Worm (Caenorhabditis elegans) whole organism, L1 larva: ENCODE data around the gene Y34B4A.7.
A peak's percentile ranks its signal among the peaks of the same experiment; 100 is the strongest.

Experiments
- C04F5.9 ChIP-seq: sonication (generic microtip); optimal IDR thresholded peaks from 2 replicates; lab custom pipeline; 2016; ENCODE audit warnings: missing genetic modification characterization, missing compliant biosample characterization
- C16A3.4 ChIP-seq: fragments of 150-350 bp; optimal IDR thresholded peaks from 2 replicates; lab custom pipeline; 2014; ENCODE audit warnings: missing biosample characterization, missing genetic modification characterization
- F16B12.6 ChIP-seq: fragments of 150-350 bp; optimal IDR thresholded peaks from 2 replicates; lab custom pipeline; 2014; ENCODE audit warnings: missing biosample characterization, missing genetic modification characterization
- aha-1 ChIP-seq: fragments of 150-350 bp; optimal IDR thresholded peaks from 2 replicates; lab custom pipeline; 2014; ENCODE audit warnings: missing biosample characterization, missing genetic modification characterization
- alr-1 ChIP-seq: fragments of 200-800 bp; sonication (Bioruptor generic); optimal IDR thresholded peaks from 2 replicates; lab custom pipeline; 2018; ENCODE audit warnings: borderline replicate concordance, mild to moderate bottlenecking, missing genetic modification characterization, missing compliant biosample characterization
- blmp-1 ChIP-seq: fragments of 150-350 bp; optimal IDR thresholded peaks from 2 replicates; lab custom pipeline; 2014; ENCODE audit warnings: missing biosample characterization, missing genetic modification characterization
- ceh-8 ChIP-seq: fragments of 200-800 bp; sonication (Bioruptor generic); optimal IDR thresholded peaks from 2 replicates; lab custom pipeline; 2018; ENCODE audit warnings: mild to moderate bottlenecking, missing genetic modification characterization, moderate library complexity, missing compliant biosample characterization
- ceh-82 ChIP-seq, 3 experiments: fragments of 150-350 bp in 1 of 3; sonication (generic microtip) in 2 of 3; optimal IDR thresholded peaks; 2 replicates each; lab custom pipeline; 2014 to 2017; ENCODE audit warnings: missing biosample characterization in 3 of 3, missing genetic modification characterization in 3 of 3
- ceh-90 ChIP-seq: sonication (generic microtip); optimal IDR thresholded peaks from 2 replicates; lab custom pipeline; 2016; ENCODE audit warnings: missing genetic modification characterization, missing compliant biosample characterization
- dpl-1 ChIP-seq, 3 experiments: fragments of 150-350 bp in 2 of 3; sonication (generic microtip) in 1 of 3; optimal IDR thresholded peaks; 2 replicates each; lab custom pipeline; 2014 to 2017; ENCODE audit warnings: missing biosample characterization in 3 of 3, missing genetic modification characterization in 3 of 3, missing genetic modification reagents in 3 of 3
- dsc-1 ChIP-seq: sonication (generic microtip); optimal IDR thresholded peaks from 2 replicates; lab custom pipeline; 2016; ENCODE audit warnings: mild to moderate bottlenecking, missing genetic modification characterization, missing compliant biosample characterization
- efl-3 ChIP-seq: fragments of 200-800 bp; sonication (Bioruptor generic); optimal IDR thresholded peaks from 2 replicates; lab custom pipeline; 2018; ENCODE audit warnings: mild to moderate bottlenecking, missing genetic modification characterization, missing compliant biosample characterization
- egl-13 ChIP-seq: sonication (generic microtip); optimal IDR thresholded peaks from 2 replicates; lab custom pipeline; 2016; ENCODE audit warnings: missing genotype, missing genetic modification reagents, missing genetic modification characterization, missing compliant biosample characterization
- egl-27 ChIP-seq, 2 experiments: fragments of 150-350 bp in 1 of 2; sonication (generic microtip); optimal IDR thresholded peaks; 3 replicates each; lab custom pipeline; 2017 to 2018; ENCODE audit warnings: missing biosample characterization in 2 of 2, missing genetic modification characterization in 2 of 2, missing genetic modification reagents in 2 of 2
- elt-2 ChIP-seq: sonication (generic microtip); optimal IDR thresholded peaks from 2 replicates; lab custom pipeline; 2016; ENCODE audit warnings: missing genetic modification characterization, mild to moderate bottlenecking, inconsistent platforms, missing compliant biosample characterization, missing genetic modification reagents
- elt-3 ChIP-seq, 6 experiments: fragments of 150-350 bp in 1 of 6; sonication (generic microtip); optimal IDR thresholded peaks; 2 replicates each; lab custom pipeline; 2017 to 2018; ENCODE audit warnings: missing biosample characterization in 6 of 6, missing genetic modification characterization in 6 of 6, inconsistent platforms in 1 of 6
- ets-5 ChIP-seq: fragments of 200-800 bp; sonication (Bioruptor generic); IDR thresholded peaks from 2 replicates; pipeline ENCODE4 v1.3.6; 2022; ENCODE audit warnings: missing genetic modification characterization, missing compliant biosample characterization
- fkh-8 ChIP-seq: sonication (generic microtip); optimal IDR thresholded peaks from 2 replicates; lab custom pipeline; 2016; ENCODE audit warnings: mild to moderate bottlenecking, missing genetic modification characterization, missing compliant biosample characterization
- grh-1 ChIP-seq: fragments of 200-800 bp; sonication (Bioruptor generic); IDR thresholded peaks from 2 replicates; pipeline ENCODE4 v1.3.6; 2022; ENCODE audit warnings: missing genetic modification reagents, missing genetic modification characterization, missing compliant biosample characterization
- hlh-4 ChIP-seq: sonication (generic microtip); optimal IDR thresholded peaks from 2 replicates; lab custom pipeline; 2016; ENCODE audit warnings: mild to moderate bottlenecking, missing genetic modification characterization, missing compliant biosample characterization
- irx-1 ChIP-seq: sonication (generic microtip); optimal IDR thresholded peaks from 2 replicates; lab custom pipeline; 2016; ENCODE audit warnings: missing genetic modification characterization, missing compliant biosample characterization
- jun-1 ChIP-seq: fragments of 150-350 bp; optimal IDR thresholded peaks from 2 replicates; lab custom pipeline; 2014; ENCODE audit warnings: missing biosample characterization, missing genetic modification reagents, missing genetic modification characterization
- lin-13 ChIP-seq: fragments of 150-350 bp; optimal IDR thresholded peaks from 2 replicates; lab custom pipeline; 2014; ENCODE audit warnings: missing biosample characterization, missing genetic modification reagents, missing genetic modification characterization
- lin-14 ChIP-seq: fragments of 200-800 bp; sonication (Bioruptor generic); optimal IDR thresholded peaks from 2 replicates; lab custom pipeline; 2018; ENCODE audit warnings: mild to moderate bottlenecking, missing genetic modification characterization, moderate library complexity, missing compliant biosample characterization
- lin-35 ChIP-seq, 2 experiments: fragments of 150-350 bp; optimal IDR thresholded peaks; 2 replicates each; lab custom pipeline; 2014; ENCODE audit warnings: missing biosample characterization in 2 of 2, missing genetic modification characterization in 2 of 2, missing genetic modification reagents in 2 of 2
- lin-39 ChIP-seq: fragments of 150-350 bp; optimal IDR thresholded peaks from 2 replicates; lab custom pipeline; 2014; ENCODE audit warnings: missing biosample characterization, missing genetic modification reagents, missing genetic modification characterization
- lsy-2 ChIP-seq, 2 experiments: fragments of 150-350 bp; optimal IDR thresholded peaks; 2 replicates each; lab custom pipeline; 2014; ENCODE audit warnings: missing biosample characterization in 2 of 2, missing genetic modification characterization in 2 of 2
- mab-9 ChIP-seq: fragments of 200-800 bp; sonication (Bioruptor generic); IDR thresholded peaks from 2 replicates; pipeline ENCODE4 v1.3.6; 2022; ENCODE audit warnings: missing genetic modification reagents, missing genetic modification characterization, missing compliant biosample characterization
- mef-2 ChIP-seq: fragments of 150-350 bp; optimal IDR thresholded peaks from 2 replicates; lab custom pipeline; 2014; ENCODE audit warnings: missing biosample characterization, missing genetic modification characterization
- mep-1 ChIP-seq: fragments of 150-350 bp; optimal IDR thresholded peaks from 2 replicates; lab custom pipeline; 2014; ENCODE audit warnings: missing biosample characterization, missing genetic modification characterization
- nhr-11 ChIP-seq: fragments of 150-350 bp; optimal IDR thresholded peaks from 2 replicates; lab custom pipeline; 2014; ENCODE audit warnings: missing biosample characterization, missing genetic modification characterization
- nhr-12 ChIP-seq: sonication (generic microtip); optimal IDR thresholded peaks from 2 replicates; lab custom pipeline; 2017; ENCODE audit warnings: missing biosample characterization, missing genetic modification characterization
- nhr-19 ChIP-seq: fragments of 200-800 bp; sonication (Bioruptor generic); conservative IDR thresholded peaks from 2 replicates; pipeline ENCODE4 v1.3.6; 2022; ENCODE audit warnings: missing genetic modification characterization, missing compliant biosample characterization
- nhr-20 ChIP-seq: sonication (generic microtip); optimal IDR thresholded peaks from 2 replicates; lab custom pipeline; 2016; ENCODE audit warnings: mild to moderate bottlenecking, missing genetic modification characterization, missing compliant biosample characterization
- nhr-237 ChIP-seq: fragments of 150-350 bp; optimal IDR thresholded peaks from 2 replicates; lab custom pipeline; 2014; ENCODE audit warnings: missing biosample characterization, missing genetic modification characterization
- nhr-47 ChIP-seq: sonication (generic microtip); optimal IDR thresholded peaks from 2 replicates; lab custom pipeline; 2016; ENCODE audit warnings: mild to moderate bottlenecking, missing genetic modification characterization, moderate library complexity, missing compliant biosample characterization
- nhr-77 ChIP-seq: fragments of 150-350 bp; optimal IDR thresholded peaks from 2 replicates; lab custom pipeline; 2014; ENCODE audit warnings: missing biosample characterization, missing genetic modification characterization
- nhr-85 ChIP-seq: sonication (generic microtip); peaks from one replicate; lab custom pipeline; 2016; ENCODE audit warnings: missing genetic modification characterization, inconsistent platforms, missing compliant biosample characterization
- nhr-90 ChIP-seq: sonication (generic microtip); optimal IDR thresholded peaks from 2 replicates; lab custom pipeline; 2016; ENCODE audit warnings: mild to moderate bottlenecking, missing genetic modification characterization, missing compliant biosample characterization; ENCODE audit not compliant: poor library complexity
- rnt-1 ChIP-seq: sonication (generic microtip); optimal IDR thresholded peaks from 2 replicates; lab custom pipeline; 2016; ENCODE audit warnings: mild to moderate bottlenecking, missing genetic modification characterization, moderate library complexity, missing compliant biosample characterization
- skn-1 ChIP-seq: fragments of 150-350 bp; optimal IDR thresholded peaks from 2 replicates; lab custom pipeline; 2014; ENCODE audit warnings: missing biosample characterization, missing genetic modification characterization
- snpc-4 ChIP-seq: fragments of 150-350 bp; optimal IDR thresholded peaks from 2 replicates; lab custom pipeline; 2014; ENCODE audit warnings: missing biosample characterization, missing genetic modification characterization
- snu-23 ChIP-seq: sonication (generic microtip); optimal IDR thresholded peaks from 2 replicates; lab custom pipeline; 2016; ENCODE audit warnings: missing genetic modification characterization, missing compliant biosample characterization
- sptf-1 ChIP-seq: fragments of 150-350 bp; optimal IDR thresholded peaks from 2 replicates; lab custom pipeline; 2014; ENCODE audit warnings: missing biosample characterization, missing genetic modification characterization
- sup-37 ChIP-seq: fragments of 200-800 bp; sonication (Bioruptor generic); optimal IDR thresholded peaks from 2 replicates; lab custom pipeline; 2018; ENCODE audit warnings: mild to moderate bottlenecking, missing genetic modification characterization, missing compliant biosample characterization
- swsn-7 ChIP-seq: sonication (generic microtip); optimal IDR thresholded peaks from 2 replicates; lab custom pipeline; 2016; ENCODE audit warnings: missing genetic modification characterization, missing compliant biosample characterization
- tbx-2 ChIP-seq: sonication (generic microtip); optimal IDR thresholded peaks from 2 replicates; lab custom pipeline; 2016; ENCODE audit warnings: missing genetic modification characterization, missing compliant biosample characterization
- unc-130 ChIP-seq: fragments of 150-350 bp; optimal IDR thresholded peaks from 2 replicates; lab custom pipeline; 2017; ENCODE audit warnings: missing biosample characterization, missing genetic modification characterization, inconsistent platforms
- unc-62 ChIP-seq: fragments of 150-350 bp; optimal IDR thresholded peaks from 2 replicates; lab custom pipeline; 2014; ENCODE audit warnings: missing biosample characterization, missing genetic modification reagents, missing genetic modification characterization
- unc-86 ChIP-seq: sonication (generic microtip); optimal IDR thresholded peaks from 2 replicates; lab custom pipeline; 2016; ENCODE audit warnings: missing genetic modification characterization, missing compliant biosample characterization
- vab-15 ChIP-seq: sonication (generic microtip); optimal IDR thresholded peaks from 2 replicates; lab custom pipeline; 2017; ENCODE audit warnings: missing genotype, mild to moderate bottlenecking, missing genetic modification characterization, missing compliant biosample characterization
- xbp-1 ChIP-seq: sonication (generic microtip); optimal IDR thresholded peaks from 2 replicates; lab custom pipeline; 2016; ENCODE audit warnings: missing genetic modification characterization, missing compliant biosample characterization
- ztf-4 ChIP-seq: fragments of 150-350 bp; optimal IDR thresholded peaks from 2 replicates; lab custom pipeline; 2014; ENCODE audit warnings: missing biosample characterization, missing genetic modification characterization

Gene Y34B4A.7

DNA sequence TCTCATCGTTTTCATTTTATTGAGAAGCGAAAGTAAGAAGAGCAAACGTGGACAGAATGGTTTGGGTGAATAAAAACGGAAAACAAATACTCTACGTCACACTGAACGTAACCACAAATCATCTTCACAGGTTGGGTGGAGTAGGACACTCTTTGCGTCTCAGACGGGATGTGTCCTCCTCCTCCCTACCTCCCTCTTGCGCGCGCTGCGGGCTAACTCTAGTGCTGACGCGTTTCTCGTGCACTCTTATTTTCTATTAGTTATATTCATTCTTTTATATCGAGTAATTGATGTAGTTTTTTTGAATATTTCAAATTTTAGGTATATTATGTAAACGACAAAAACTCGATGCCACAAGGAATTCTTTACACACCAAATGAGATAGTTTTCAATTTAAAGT is at the start of gene Y34B4A.7:
Gene Y34B4A.7, plus strand, starts transcription at position 297 of the 400 bp plus-strand sequence.
- TF ChIP-seq dsc-1 (tag; lab: Kevin White, UChicago) (peak; percentile 11), lin-35 (GFP tag; optimal IDR thresholded peaks at IDR 0.05; lab: Kevin White, UChicago) (peak; percentile 66 to 71), skn-1 (tag; lab: Kevin White, UChicago) (peak; percentile 43), irx-1 (tag; lab: Kevin White, UChicago) (peak; percentile 59), tbx-2 (tag; lab: Kevin White, UChicago) (peak; percentile 74), grh-1 (peak; percentile 49), vab-15 (tag; lab: Kevin White, UChicago) (no peak), mef-2 (no peak), snpc-4 (peak; percentile 45), sptf-1 (tag; lab: Kevin White, UChicago) (no peak), xbp-1 (tag; lab: Kevin White, UChicago) (peak; percentile 86), lin-13 (GFP tag; lab: Kevin White, UChicago) (peak; percentile 51), egl-27 (tag; optimal IDR thresholded peaks at IDR 0.05; lab: Kevin White, UChicago) (no peak), rnt-1 (tag; lab: Kevin White, UChicago) (peak; percentile 72), lsy-2 (tag; optimal IDR thresholded peaks at IDR 0.05; lab: Kevin White, UChicago) (peak; percentile 75 to 80), mep-1 (tag; lab: Kevin White, UChicago) (peak; percentile 83), unc-130 (tag; lab: Kevin White, UChicago) (peak; percentile 27), mab-9 (no peak), nhr-19 (GFP tag; lab: Robert Waterston, UW) (peak; percentile 75), lin-14 (GFP tag; lab: Kevin White, UChicago) (peak; percentile 92), F16B12.6 (tag; lab: Kevin White, UChicago) (peak; percentile 32), nhr-90 (tag; lab: Kevin White, UChicago) (peak; percentile 80), fkh-8 (peak; percentile 41), unc-86 (tag; lab: Kevin White, UChicago) (peak; percentile 65), ztf-4 (peak; percentile 24), lin-39 (tag; lab: Kevin White, UChicago) (peak; percentile 13), unc-62 (GFP tag; lab: Kevin White, UChicago) (no peak), snu-23 (GFP tag; lab: Kevin White, UChicago) (peak; percentile 80), nhr-11 (tag; lab: Kevin White, UChicago) (peak; percentile 16), nhr-20 (tag; lab: Kevin White, UChicago) (peak; percentile 82), elt-2 (tag; lab: Kevin White, UChicago) (no peak), swsn-7 (peak; percentile 81), egl-13 (tag; lab: Kevin White, UChicago) (peak; percentile 53), ets-5 (GFP tag; lab: Robert Waterston, UW) (no peak), efl-3 (GFP tag; lab: Kevin White, UChicago) (no peak), aha-1 (tag; lab: Kevin White, UChicago) (no peak), ceh-90 (no peak), nhr-77 (tag; lab: Kevin White, UChicago) (no peak), nhr-85 (tag; lab: Kevin White, UChicago) (peak; percentile 89), nhr-237 (tag; lab: Kevin White, UChicago) (no peak), sup-37 (no peak), ceh-82 (tag; optimal IDR thresholded peaks at IDR 0.05; lab: Kevin White, UChicago) (peak; percentile 55 to 70 (median 68)), nhr-47 (tag; lab: Kevin White, UChicago) (peak; percentile 81), alr-1 (tag; lab: Kevin White, UChicago) (no peak), C16A3.4 (tag; lab: Kevin White, UChicago) (peak; percentile 63), elt-3 (tag; optimal IDR thresholded peaks at IDR 0.05; lab: Kevin White, UChicago) (peak in 1 of 6 experiments; percentile 79), dpl-1 (GFP tag; optimal IDR thresholded peaks at IDR 0.05; lab: Kevin White, UChicago) (peak; percentile 8 to 70 (median 55)), nhr-12 (no peak), hlh-4 (tag; lab: Kevin White, UChicago) (no peak), jun-1 (tag; lab: Kevin White, UChicago) (peak; percentile 5), ceh-8 (GFP tag; lab: Kevin White, UChicago) (peak; percentile 42), C04F5.9 (no peak), blmp-1 (peak; percentile 90)
